Fruit fly (Drosophila melanogaster) whole organism: ENCODE data around the gene ac.

Source experiments
- CG8478 ChIP-seq: fragments of >200 bp; optimal IDR thresholded peaks from 2 replicates; lab custom pipeline; 2018; ENCODE audit warnings: inconsistent platforms
- Dll ChIP-seq: fragments of >200 bp; optimal IDR thresholded peaks from 2 replicates; lab custom pipeline; 2017
- EcR ChIP-seq, 2 experiments: fragments of >200 bp; optimal IDR thresholded peaks; 2 replicates each; lab custom pipeline; 2017; ENCODE audit warnings: missing biosample characterization in 2 of 2, missing genetic modification characterization in 2 of 2, missing genetic modification reagents in 2 of 2
- pan ChIP-seq: fragments of >200 bp; optimal IDR thresholded peaks from 2 replicates; lab custom pipeline; 2017
- psq ChIP-seq: fragments of >200 bp; optimal IDR thresholded peaks from 2 replicates; lab custom pipeline; 2017
- usp ChIP-seq: fragments of >200 bp; optimal IDR thresholded peaks from 2 replicates; lab custom pipeline; 2017; ENCODE audit warnings: missing biosample characterization, missing genetic modification characterization, mixed read lengths

- TF ChIP-seq pan (no peak), psq (lab: Kevin White, UChicago) (no peak), usp (no peak), EcR (GFP tag; optimal IDR thresholded peaks at IDR 0.05; lab: Kevin White, UChicago) (no peak), Dll (lab: Kevin White, UChicago) (no peak), CG8478 (lab: Kevin White, UChicago) (no peak)
These were observed 33.1 kb upstream of the ac start for dm6 chrX:336659-337266.
